Worm (Caenorhabditis elegans) whole organism, late embryonic: Measurements from ENCODE around the gene Y94H6A.12.

Experiments used
- C08G9.2 ChIP-seq: sonication (generic microtip); optimal IDR thresholded peaks from 2 replicates; lab custom pipeline; 2016; ENCODE audit warnings: mild to moderate bottlenecking, missing genetic modification characterization, moderate library complexity, missing compliant biosample characterization
- ceh-9 ChIP-seq: sonication (generic microtip); optimal IDR thresholded peaks from 2 replicates; lab custom pipeline; 2016; ENCODE audit warnings: mild to moderate bottlenecking, missing genetic modification characterization, inconsistent platforms, missing compliant biosample characterization
- elt-2 ChIP-seq: sonication (generic microtip); optimal IDR thresholded peaks from 2 replicates; lab custom pipeline; 2016; ENCODE audit warnings: missing genetic modification reagents, missing genetic modification characterization, missing compliant biosample characterization
- fkh-10 ChIP-seq: fragments of 150-350 bp; optimal IDR thresholded peaks from 2 replicates; lab custom pipeline; 2014; ENCODE audit warnings: missing biosample characterization, missing genetic modification reagents, missing genetic modification characterization
- odd-2 ChIP-seq: sonication (generic microtip); optimal IDR thresholded peaks from 2 replicates; lab custom pipeline; 2017; ENCODE audit warnings: antibody characterized with exemption, mild to moderate bottlenecking, missing genetic modification characterization, missing compliant biosample characterization
- pag-3 ChIP-seq: sonication (generic microtip); optimal IDR thresholded peaks from 2 replicates; lab custom pipeline; 2016; ENCODE audit warnings: missing compliant biosample characterization, missing genetic modification characterization, borderline replicate concordance
- syd-9 ChIP-seq: sonication (generic microtip); optimal IDR thresholded peaks from 2 replicates; lab custom pipeline; 2016; ENCODE audit warnings: mild to moderate bottlenecking, missing genetic modification characterization, moderate library complexity, missing compliant biosample characterization

DNA sequence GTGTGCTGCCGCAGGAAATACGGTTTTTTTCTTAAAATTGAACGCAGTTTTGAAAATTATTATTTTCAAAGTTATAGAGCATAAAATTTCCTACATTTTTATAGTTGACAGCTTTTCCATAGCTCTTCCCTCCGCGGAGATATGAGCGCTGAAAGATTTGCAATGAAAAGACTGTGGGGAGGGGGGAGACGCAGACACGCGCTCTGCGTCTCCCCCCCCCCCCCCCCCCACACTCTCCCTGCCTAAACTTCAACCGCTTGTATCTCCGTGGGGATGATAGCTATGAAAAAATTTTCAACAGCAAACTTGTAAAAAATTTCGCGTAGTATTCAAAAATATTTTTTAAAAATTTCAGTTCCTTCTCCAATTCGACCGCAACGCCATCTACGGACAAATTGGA lies 48.6 kb upstream of the Y94H6A.12 start:
- TF ChIP-seq elt-2 (tag; lab: Kevin White, UChicago) (no peak), ceh-9 (tag; lab: Kevin White, UChicago) (no peak), fkh-10 (no peak), pag-3 (tag; lab: Kevin White, UChicago) (no peak), C08G9.2 (tag; lab: Kevin White, UChicago) (no peak), syd-9 (tag; lab: Kevin White, UChicago) (no peak), odd-2 (tag; lab: Kevin White, UChicago) (no peak)
